Fruit fly (Drosophila melanogaster): ENCODE results near the gene CG7991.

DNA sequence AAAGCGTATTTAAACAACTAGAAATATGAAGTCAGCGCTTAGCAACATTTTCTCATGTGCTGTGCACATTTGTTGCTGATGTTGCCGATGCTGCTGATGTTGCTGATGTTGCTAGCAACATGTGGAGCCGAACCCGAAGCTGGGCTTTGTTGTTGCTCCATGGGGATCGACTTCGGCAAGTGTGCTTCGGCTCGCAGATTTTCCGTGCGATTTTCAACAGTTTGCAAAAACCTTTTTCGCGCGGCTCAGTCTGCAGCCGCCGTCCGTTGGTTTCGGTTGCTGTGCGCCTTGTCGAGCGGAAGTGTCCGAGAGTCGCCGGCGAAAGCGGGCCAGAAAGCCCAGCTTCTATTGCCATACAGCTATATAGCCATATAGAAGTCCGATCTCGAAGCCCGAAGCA, 14.1 kb downstream of the CG7991 start:
- TF ChIP-seq Hr96 (GFP tag; optimal IDR thresholded peaks at IDR 0.05), result no peak
- no peak for TF ChIP-seq kay (GFP tag; ENCODE audit: borderline replicate concordance)
- no peak for TF ChIP-seq CG12768 (GFP tag; optimal IDR thresholded peaks at IDR 0.05)

Data from whole organism, adult.